Fruit fly (Drosophila melanogaster) whole organism, pupa: Measurements from ENCODE around the gene CG13690.
A peak's percentile ranks its signal among the peaks of the same experiment; 100 is the strongest.

Experiments used
- CG10348 ChIP-seq: fragments of 200-800 bp; sonication (Bioruptor generic); IDR thresholded peaks from 2 replicates; pipeline ENCODE4 v1.3.6; 2022; ENCODE audit warnings: missing biosample characterization, missing genetic modification characterization
- CG12605 ChIP-seq: fragments of 200-800 bp; sonication (Bioruptor generic); IDR thresholded peaks from 2 replicates; pipeline ENCODE4 v1.3.6; 2022; ENCODE audit warnings: missing biosample characterization, missing genetic modification characterization
- CG13204 ChIP-seq: fragments of 200-800 bp; sonication (Bioruptor generic); optimal IDR thresholded peaks from 2 replicates; lab custom pipeline; 2018; ENCODE audit warnings: missing biosample characterization, mild to moderate bottlenecking, missing genetic modification characterization, moderate library complexity
- CG14655 ChIP-seq: fragments of 200-800 bp; sonication (Bioruptor generic); optimal IDR thresholded peaks from 3 replicates; lab custom pipeline; 2017; ENCODE audit warnings: mild to moderate bottlenecking, missing biosample characterization, missing genetic modification reagents, missing genetic modification characterization
- CG15710 ChIP-seq: fragments of 200-800 bp; sonication (Bioruptor generic); optimal IDR thresholded peaks from 2 replicates; lab custom pipeline; 2018; ENCODE audit warnings: missing biosample characterization, mild to moderate bottlenecking, missing genetic modification characterization, moderate library complexity
- CG17806 ChIP-seq: fragments of 200-800 bp; sonication (Bioruptor generic); optimal IDR thresholded peaks from 2 replicates; lab custom pipeline; 2018; ENCODE audit warnings: missing biosample characterization, mild to moderate bottlenecking, missing genetic modification characterization, moderate library complexity
- CG32121 ChIP-seq: fragments of 200-800 bp; sonication (Bioruptor generic); IDR thresholded peaks from 2 replicates; pipeline ENCODE4 v1.3.6; 2022; ENCODE audit warnings: missing biosample characterization, missing genetic modification characterization
- CG34367 ChIP-seq: fragments of 200-800 bp; sonication (Bioruptor generic); optimal IDR thresholded peaks from 2 replicates; lab custom pipeline; 2018; ENCODE audit warnings: missing biosample characterization, mild to moderate bottlenecking, missing genetic modification characterization
- CG4496 ChIP-seq: fragments of 200-800 bp; sonication (Bioruptor generic); IDR thresholded peaks from 3 replicates; pipeline ENCODE4 v1.3.6; 2022; ENCODE audit warnings: missing biosample characterization, missing genetic modification characterization
- CG8159 ChIP-seq: fragments of 200-800 bp; sonication (Bioruptor generic); optimal IDR thresholded peaks from 3 replicates; lab custom pipeline; 2018; ENCODE audit warnings: missing biosample characterization, mild to moderate bottlenecking, missing genetic modification characterization, moderate library complexity
- CG8301 ChIP-seq: fragments of 200-800 bp; sonication (Bioruptor generic); optimal IDR thresholded peaks from 2 replicates; lab custom pipeline; 2018; ENCODE audit warnings: missing biosample characterization, mild to moderate bottlenecking, missing genetic modification characterization
- CG9948 ChIP-seq: fragments of 200-800 bp; sonication (Bioruptor generic); optimal IDR thresholded peaks from 2 replicates; lab custom pipeline; 2018; ENCODE audit warnings: missing biosample characterization, mild to moderate bottlenecking, missing genetic modification characterization, moderate library complexity
- D1 ChIP-seq: fragments of 200-800 bp; sonication (Bioruptor generic); optimal IDR thresholded peaks from 2 replicates; lab custom pipeline; 2018; ENCODE audit warnings: missing biosample characterization, mild to moderate bottlenecking, missing genetic modification characterization, moderate library complexity
- EcR ChIP-seq: fragments of 200-800 bp; sonication (Bioruptor generic); optimal IDR thresholded peaks from 3 replicates; lab custom pipeline; 2019; ENCODE audit warnings: missing biosample characterization, missing genetic modification characterization, mild to moderate bottlenecking, moderate library complexity, missing genetic modification reagents
- Ets98B ChIP-seq: fragments of 200-800 bp; sonication (Bioruptor generic); IDR thresholded peaks from 2 replicates; pipeline ENCODE4 v1.3.6; 2022; ENCODE audit warnings: missing biosample characterization, missing genetic modification characterization
- Pif1A ChIP-seq: fragments of 200-800 bp; sonication (Bioruptor generic); optimal IDR thresholded peaks from 3 replicates; lab custom pipeline; 2016; ENCODE audit warnings: missing biosample characterization, missing genetic modification characterization
- Pif1B ChIP-seq: fragments of 200-800 bp; sonication (Bioruptor generic); optimal IDR thresholded peaks from 3 replicates; lab custom pipeline; 2016; ENCODE audit warnings: missing biosample characterization, missing genetic modification characterization
- Snoo ChIP-seq: fragments of 200-800 bp; sonication (Bioruptor generic); optimal IDR thresholded peaks from 3 replicates; lab custom pipeline; 2017; ENCODE audit warnings: missing biosample characterization, mild to moderate bottlenecking, missing genetic modification characterization, inconsistent platforms
- fd96Ca ChIP-seq: fragments of 200-800 bp; sonication (Bioruptor generic); IDR thresholded peaks from 3 replicates; pipeline ENCODE4 v1.3.6; 2022; ENCODE audit warnings: missing biosample characterization, missing genetic modification characterization
- gl ChIP-seq: fragments of 200-800 bp; sonication (Bioruptor generic); optimal IDR thresholded peaks from 2 replicates; lab custom pipeline; 2018; ENCODE audit warnings: missing biosample characterization, mild to moderate bottlenecking, missing genetic modification characterization
- rn ChIP-seq: fragments of 200-800 bp; sonication (Bioruptor generic); IDR thresholded peaks from 2 replicates; pipeline ENCODE4 v1.3.6; 2022; ENCODE audit warnings: missing biosample characterization, missing genetic modification characterization

The CG13690 gene

DNA sequence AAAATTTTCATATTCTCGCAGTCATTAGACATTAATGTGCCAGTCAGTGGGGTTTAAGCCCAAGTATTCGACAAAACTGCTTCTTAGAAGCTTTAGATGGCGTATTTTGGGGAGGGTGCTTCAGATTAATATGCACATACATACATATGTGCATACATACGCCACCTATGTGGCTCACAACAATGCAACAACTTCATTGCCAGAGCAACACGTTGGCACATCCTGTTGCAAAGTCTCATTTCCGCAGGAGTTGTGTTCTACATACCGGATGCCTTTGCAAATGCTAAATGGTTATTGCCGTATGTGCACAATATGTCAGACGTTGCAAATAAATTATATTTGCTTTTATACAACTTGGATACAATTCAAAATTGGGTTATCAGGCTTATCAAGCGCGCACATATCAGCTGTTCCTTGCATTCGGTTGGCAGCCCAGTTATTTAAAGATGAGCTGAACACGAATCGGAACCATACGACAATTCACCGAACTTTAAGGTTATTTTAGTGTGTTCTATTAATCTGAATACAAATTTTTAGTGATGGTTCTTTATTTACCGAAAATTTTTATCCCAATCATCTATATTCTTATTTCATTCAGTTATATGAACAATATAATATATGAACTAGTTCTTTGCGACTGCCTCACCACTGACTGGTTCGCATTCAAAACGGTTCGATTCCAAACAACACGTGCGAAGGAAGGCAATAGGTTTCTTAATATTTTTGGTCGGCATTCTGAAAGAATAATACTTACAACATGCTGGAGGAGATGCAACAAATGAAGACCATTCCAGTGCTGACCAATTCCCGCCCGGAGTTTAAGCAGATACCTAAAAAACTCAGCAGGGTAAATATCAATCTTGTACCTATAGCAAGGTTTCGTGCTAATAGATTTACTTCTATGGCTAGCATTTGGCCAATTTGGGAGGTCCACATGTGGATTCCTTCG, 15.6 kb downstream of the CG13690 start, which contains the start of gene Polr1B:
Gene Polr1B, plus strand, starts transcription at position 659 of the 949 bp plus-strand sequence.
- TF ChIP-seq CG32121 (GFP tag; lab: Robert Waterston, UW) (no peak), CG9948 (no peak), fd96Ca (no peak), gl (tag; lab: Kevin White, UChicago) (no peak), CG14655 (no peak)
- TF ChIP-seq, all 21 proteins: peak for 0

DNA sequence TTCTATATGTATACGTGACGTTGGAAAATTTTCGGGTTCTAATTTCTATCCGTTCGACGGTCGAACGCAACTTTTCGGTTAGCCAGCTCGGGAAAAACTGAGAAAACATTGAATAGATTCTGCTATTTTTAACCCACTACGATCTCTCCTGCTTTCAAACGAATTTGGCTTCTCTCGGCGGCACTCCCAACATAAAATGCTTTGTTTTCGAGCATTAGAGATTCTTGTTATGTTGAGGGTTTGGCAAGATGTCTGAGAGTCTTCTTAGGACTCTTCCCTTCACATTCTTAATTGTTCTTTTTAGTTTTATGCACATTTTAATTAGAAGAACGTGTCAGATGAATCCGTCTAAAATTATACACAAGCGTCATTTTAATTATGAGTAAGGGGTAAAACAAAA, 17.4 kb downstream of the CG13690 start, which contains the start of gene CG4213:
Gene CG4213, minus strand, starts transcription at position 101 of the 400 bp plus-strand sequence.
- no peak for TF ChIP-seq CG4496 (GFP tag; lab: Robert Waterston, UW)
- no peak for TF ChIP-seq Ets98B (GFP tag; lab: Robert Waterston, UW)
- no peak for TF ChIP-seq CG10348 (GFP tag; lab: Robert Waterston, UW)
- no peak for TF ChIP-seq Pif1B
- no peak for TF ChIP-seq Pif1A (GFP tag; lab: Kevin White, UChicago)
- TF ChIP-seq CG8301 (tag; lab: Kevin White, UChicago), result no peak
- no peak for TF ChIP-seq D1 (tag; lab: Kevin White, UChicago)
- no peak for TF ChIP-seq CG12605
- TF ChIP-seq fd96Ca, result no peak
- no peak for TF ChIP-seq gl (tag; lab: Kevin White, UChicago)
- no peak for TF ChIP-seq CG15710
- TF ChIP-seq CG17806, result no peak
- no peak for TF ChIP-seq CG32121 (GFP tag; lab: Robert Waterston, UW)

DNA sequence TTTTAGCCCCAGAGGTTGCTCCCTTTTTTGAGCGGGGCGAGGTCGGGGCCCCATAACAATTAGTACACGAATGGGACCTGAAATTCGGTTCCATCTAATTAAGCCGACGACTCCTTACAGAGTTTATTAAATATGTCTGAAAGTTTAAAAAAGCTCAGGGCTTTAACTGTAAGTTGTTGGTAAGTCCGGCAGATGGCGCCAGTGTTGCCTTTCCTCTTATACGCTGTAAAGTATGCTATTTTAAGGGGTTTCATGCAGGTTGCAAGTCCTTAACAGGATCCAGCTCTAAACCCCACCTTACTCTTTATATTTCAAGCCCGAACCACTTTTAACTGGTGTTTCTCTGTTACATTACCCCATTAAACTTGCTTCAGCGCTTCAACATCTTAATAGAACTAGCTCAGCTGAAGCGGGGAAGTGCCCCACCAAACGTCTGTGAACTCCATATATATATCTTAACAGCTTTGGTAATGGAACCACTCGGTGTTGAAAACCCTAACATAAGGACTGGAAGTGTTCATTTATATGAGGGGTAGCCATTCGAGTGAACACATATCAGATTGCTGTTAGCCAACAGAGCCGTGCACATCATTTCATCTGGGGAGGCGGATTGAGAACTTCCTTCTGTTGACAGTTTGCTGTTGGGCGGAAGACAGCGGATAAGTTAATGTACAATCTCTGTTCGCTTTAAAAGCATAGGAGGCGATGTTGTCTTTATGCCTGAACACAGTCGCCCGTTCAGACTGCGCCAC, 23.9 kb downstream of the CG13690 start:
- TF ChIP-seq CG8301 (tag; lab: Kevin White, UChicago) (no peak), rn (no peak), CG8159 (tag; lab: Kevin White, UChicago) (no peak), CG4496 (GFP tag; lab: Robert Waterston, UW) (no peak)

DNA sequence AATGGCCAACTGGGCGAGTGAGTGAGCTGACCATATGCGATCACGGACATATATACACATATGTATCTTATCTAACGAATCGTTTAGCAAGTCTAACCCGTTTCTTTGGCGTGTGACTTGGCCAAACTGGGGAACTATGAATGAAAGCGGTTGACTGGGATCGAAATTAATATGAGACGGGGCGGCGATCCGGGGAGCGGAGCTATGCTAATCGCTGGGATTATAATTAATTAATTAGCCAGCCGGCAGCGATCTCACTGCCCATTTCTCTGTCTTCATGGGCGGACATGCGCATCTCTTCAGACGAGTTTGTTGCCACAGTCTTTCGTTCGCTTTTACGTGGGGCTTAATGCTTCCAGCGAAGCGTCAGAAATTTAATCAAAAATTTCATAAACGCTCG, 26.9 kb downstream of the CG13690 start:
- no peak for TF ChIP-seq Snoo (tag; lab: Kevin White, UChicago)
- no peak for TF ChIP-seq CG8159 (tag; lab: Kevin White, UChicago)
- no peak for TF ChIP-seq CG4496 (GFP tag; lab: Robert Waterston, UW)
- TF ChIP-seq CG13204 (GFP tag; lab: Kevin White, UChicago), result no peak
- no peak for TF ChIP-seq CG34367
- no peak for TF ChIP-seq Pif1B
- TF ChIP-seq CG8301 (tag; lab: Kevin White, UChicago), result no peak
- no peak for TF ChIP-seq Ets98B (GFP tag; lab: Robert Waterston, UW)
- no peak for TF ChIP-seq rn
- no peak for TF ChIP-seq CG12605
- no peak for TF ChIP-seq CG17806
- no peak for TF ChIP-seq gl (tag; lab: Kevin White, UChicago)
- TF ChIP-seq CG32121 (GFP tag; lab: Robert Waterston, UW), result no peak
- TF ChIP-seq fd96Ca, result no peak
- no peak for TF ChIP-seq Pif1A (GFP tag; lab: Kevin White, UChicago)
- no peak for TF ChIP-seq CG10348 (GFP tag; lab: Robert Waterston, UW)

DNA sequence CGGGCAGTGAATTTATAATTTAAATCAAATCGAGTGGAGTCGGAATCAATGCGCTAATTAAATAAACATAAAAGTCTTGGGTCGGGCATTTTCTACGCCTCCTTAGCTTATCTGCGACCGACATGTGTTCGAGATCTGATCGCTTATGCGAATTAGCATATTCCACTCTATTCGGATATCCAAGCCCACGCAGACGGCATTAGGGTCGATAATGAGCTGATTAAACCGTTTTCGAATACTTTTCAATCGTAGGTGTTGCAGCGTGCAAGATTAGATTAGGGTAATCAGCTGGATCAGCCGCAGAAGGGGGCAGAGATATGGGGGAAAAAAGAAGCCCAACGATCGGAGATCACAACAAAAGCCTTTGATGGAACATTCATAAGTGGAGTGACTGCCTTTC, 28.9 kb downstream of the CG13690 start:
- TF ChIP-seq CG17806 (no peak), D1 (tag; lab: Kevin White, UChicago) (no peak)

DNA sequence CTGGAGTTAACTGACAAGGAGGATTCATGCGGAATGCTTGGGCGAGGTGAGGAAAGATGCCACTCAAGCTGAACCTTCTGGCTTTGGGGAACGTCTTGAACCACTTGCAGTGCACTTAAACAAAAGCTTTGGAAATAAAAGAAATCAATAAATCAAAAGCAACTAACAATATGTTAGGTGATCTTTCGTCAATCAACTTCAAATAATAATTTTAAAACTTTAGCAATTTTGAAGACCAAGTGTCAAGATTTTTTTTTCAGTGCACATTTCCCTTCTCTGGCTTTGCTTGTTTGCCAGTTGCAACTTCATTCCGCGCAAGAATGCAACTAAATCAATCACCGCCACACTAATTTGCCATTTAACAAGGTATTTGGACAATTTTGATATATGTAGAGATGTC, 36.6 kb downstream of the CG13690 start:
- TF ChIP-seq CG13204 (GFP tag; lab: Kevin White, UChicago), result no peak
- no peak for TF ChIP-seq CG4496 (GFP tag; lab: Robert Waterston, UW)
- peak; percentile 40 for TF ChIP-seq CG15710
- peak; percentile 59 for TF ChIP-seq Pif1A (GFP tag; lab: Kevin White, UChicago)
- peak; percentile 38 for TF ChIP-seq CG34367
- no peak for TF ChIP-seq CG32121 (GFP tag; lab: Robert Waterston, UW)
- no peak for TF ChIP-seq CG10348 (GFP tag; lab: Robert Waterston, UW)
- peak; percentile 38 for TF ChIP-seq Pif1B
- peak; percentile 48 for TF ChIP-seq CG8301 (tag; lab: Kevin White, UChicago)
- TF ChIP-seq D1 (tag; lab: Kevin White, UChicago), result no peak
- no peak for TF ChIP-seq EcR (GFP tag; lab: Kevin White, UChicago)
- TF ChIP-seq CG9948, result peak; percentile 57
- TF ChIP-seq Ets98B (GFP tag; lab: Robert Waterston, UW), result peak; percentile 19; the same call in 1 of the 2 replicates
- peak; percentile 28 for TF ChIP-seq Snoo (tag; lab: Kevin White, UChicago)
- peak; percentile 59 for TF ChIP-seq CG14655
- no peak for TF ChIP-seq CG12605
- TF ChIP-seq rn, result no peak
- TF ChIP-seq CG8159 (tag; lab: Kevin White, UChicago), result peak; percentile 61
- peak; percentile 61 for TF ChIP-seq CG17806
- no peak for TF ChIP-seq gl (tag; lab: Kevin White, UChicago)
- no peak for TF ChIP-seq fd96Ca
